Fruit fly (Drosophila melanogaster) whole organism, embryonic: ENCODE data around the gene CG10845.

ENCODE experiments used
- Adf1 ChIP-seq: fragments of 200-800 bp; sonication (Bioruptor generic); IDR thresholded peaks from 2 replicates; pipeline ENCODE4 v1.3.6; 2022; ENCODE audit warnings: missing biosample characterization, missing genetic modification characterization
- Asciz ChIP-seq: fragments of 200-800 bp; sonication (Bioruptor generic); optimal IDR thresholded peaks from 2 replicates; lab custom pipeline; 2017; ENCODE audit warnings: missing biosample characterization, mild to moderate bottlenecking, missing genetic modification characterization, missing genetic modification reagents
- Bgb ChIP-seq: fragments of 200-800 bp; sonication (Bioruptor generic); IDR thresholded peaks from 2 replicates; pipeline ENCODE4 v1.3.6; 2022; ENCODE audit warnings: missing biosample characterization, missing genetic modification characterization; ENCODE audit not compliant: partially characterized antibody
- Bteb2 ChIP-seq: fragments of 200-800 bp; sonication (Bioruptor generic); optimal IDR thresholded peaks from 2 replicates; lab custom pipeline; 2016; ENCODE audit warnings: missing biosample characterization, missing genetic modification characterization
- CG10462 ChIP-seq: fragments of 200-800 bp; sonication (Bioruptor generic); optimal IDR thresholded peaks from 2 replicates; lab custom pipeline; 2016; ENCODE audit warnings: missing biosample characterization, missing genetic modification characterization
- CG12071 ChIP-seq: fragments of 200-800 bp; sonication (Bioruptor generic); optimal IDR thresholded peaks from 3 replicates; lab custom pipeline; 2018; ENCODE audit warnings: missing biosample characterization, mild to moderate bottlenecking, missing genetic modification characterization
- CG13894 ChIP-seq: fragments of 200-800 bp; sonication (Bioruptor generic); optimal IDR thresholded peaks from 3 replicates; lab custom pipeline; 2018; ENCODE audit warnings: missing biosample characterization, mild to moderate bottlenecking, missing genetic modification characterization, moderate library complexity
- CG1603 ChIP-seq: fragments of 200-800 bp; sonication (Bioruptor generic); optimal IDR thresholded peaks from 2 replicates; lab custom pipeline; 2019; ENCODE audit warnings: missing biosample characterization, mild to moderate bottlenecking, missing genetic modification characterization, moderate library complexity
- CG17385 ChIP-seq: fragments of 200-800 bp; sonication (Bioruptor generic); optimal IDR thresholded peaks from 3 replicates; lab custom pipeline; 2018; ENCODE audit warnings: missing biosample characterization, mild to moderate bottlenecking, missing genetic modification characterization
- CG17802 ChIP-seq: fragments of 200-800 bp; sonication (Bioruptor generic); optimal IDR thresholded peaks from 2 replicates; lab custom pipeline; 2018; ENCODE audit warnings: missing biosample characterization, mild to moderate bottlenecking, missing genetic modification characterization, moderate library complexity
- CG18599 ChIP-seq: fragments of 200-800 bp; sonication (Bioruptor generic); optimal IDR thresholded peaks from 3 replicates; lab custom pipeline; 2017; ENCODE audit warnings: missing biosample characterization, missing genetic modification characterization, mild to moderate bottlenecking, moderate library complexity, missing genetic modification reagents
- CG30403 ChIP-seq: fragments of 200-800 bp; sonication (Bioruptor generic); optimal IDR thresholded peaks from 3 replicates; lab custom pipeline; 2016; ENCODE audit warnings: missing biosample characterization, missing genetic modification characterization
- CG34376 ChIP-seq: fragments of 200-800 bp; sonication (Bioruptor generic); optimal IDR thresholded peaks from 2 replicates; lab custom pipeline; 2018; ENCODE audit warnings: missing biosample characterization, mild to moderate bottlenecking, missing genetic modification characterization
- CG34422 ChIP-seq: fragments of 200-800 bp; sonication (Bioruptor generic); IDR thresholded peaks from 3 replicates; pipeline ENCODE4 v1.3.6; 2022; ENCODE audit warnings: missing biosample characterization, missing genetic modification characterization
- CG6272 ChIP-seq: fragments of 200-800 bp; sonication (Bioruptor generic); IDR thresholded peaks from 2 replicates; pipeline ENCODE4 v1.3.6; 2022; ENCODE audit warnings: missing biosample characterization, missing genetic modification characterization
- CG7271 ChIP-seq: fragments of 200-800 bp; sonication (Bioruptor generic); optimal IDR thresholded peaks from 2 replicates; lab custom pipeline; 2018; ENCODE audit warnings: missing biosample characterization, mild to moderate bottlenecking, missing genetic modification characterization, moderate library complexity
- CG7987 ChIP-seq: fragments of 200-800 bp; sonication (Bioruptor generic); optimal IDR thresholded peaks from 2 replicates; lab custom pipeline; 2018; ENCODE audit warnings: missing biosample characterization, mild to moderate bottlenecking, missing genetic modification characterization, moderate library complexity
- CG8359 ChIP-seq: fragments of 200-800 bp; sonication (Bioruptor generic); optimal IDR thresholded peaks from 2 replicates; lab custom pipeline; 2017; ENCODE audit warnings: missing biosample characterization, mild to moderate bottlenecking, missing genetic modification characterization, borderline replicate concordance
- Dip3 ChIP-seq: fragments of 200-800 bp; sonication (Bioruptor generic); optimal IDR thresholded peaks from 3 replicates; lab custom pipeline; 2016; ENCODE audit warnings: missing biosample characterization, missing genetic modification characterization
- Doc2 ChIP-seq: fragments of 200-800 bp; sonication (Bioruptor generic); IDR thresholded peaks from 2 replicates; pipeline ENCODE4 v1.3.6; 2022; ENCODE audit warnings: missing biosample characterization, missing genetic modification characterization
- H15 ChIP-seq: fragments of 200-800 bp; sonication (Bioruptor generic); IDR thresholded peaks from 3 replicates; pipeline ENCODE4 v1.3.6; 2022; ENCODE audit warnings: missing biosample characterization, missing genetic modification characterization
- Lhr ChIP-seq: fragments of 200-800 bp; sonication (Bioruptor generic); optimal IDR thresholded peaks from 3 replicates; lab custom pipeline; 2017; ENCODE audit warnings: mild to moderate bottlenecking, missing biosample characterization, missing genetic modification reagents, missing genetic modification characterization
- MESR4 ChIP-seq: fragments of 200-800 bp; sonication (Bioruptor generic); optimal IDR thresholded peaks from 2 replicates; lab custom pipeline; 2018; ENCODE audit warnings: missing biosample characterization, mild to moderate bottlenecking, missing genetic modification characterization, moderate library complexity
- Med ChIP-seq: fragments of 200-800 bp; sonication (Bioruptor generic); peaks from one replicate; lab custom pipeline; 2016; ENCODE audit warnings: missing biosample characterization, missing genetic modification characterization, mild to moderate bottlenecking, inconsistent platforms, moderate library complexity
- Optix ChIP-seq: fragments of 200-800 bp; sonication (Bioruptor generic); IDR thresholded peaks from 3 replicates; pipeline ENCODE4 v1.3.6; 2022; ENCODE audit warnings: missing biosample characterization, missing genetic modification characterization
- Pdp1 ChIP-seq, 2 experiments: fragments of 200-800 bp; sonication (Bioruptor generic); optimal IDR thresholded peaks; 3 replicates each; lab custom pipeline; 2016; ENCODE audit warnings: missing biosample characterization in 2 of 2, missing genetic modification characterization in 2 of 2, mild to moderate bottlenecking in 1 of 2, moderate library complexity in 1 of 2
- Ssrp ChIP-seq: fragments of 200-800 bp; sonication (Bioruptor generic); optimal IDR thresholded peaks from 2 replicates; lab custom pipeline; 2018; ENCODE audit warnings: missing biosample characterization, mild to moderate bottlenecking, missing genetic modification characterization, moderate library complexity
- Stat92E ChIP-seq, 3 experiments: fragments of >200 bp in 2 of 3; fragments of 200-800 bp in 1 of 3; sonication (Bioruptor generic) in 1 of 3; optimal IDR thresholded peaks; 2 replicates each; lab custom pipeline; 2017 to 2019; ENCODE audit warnings: missing biosample characterization in 3 of 3, missing genetic modification characterization in 3 of 3, mild to moderate bottlenecking in 1 of 3, moderate library complexity in 1 of 3
- Trl ChIP-seq, 3 experiments: fragments of >200 bp in 2 of 3; fragments of 200-800 bp in 1 of 3; sonication (Bioruptor generic) in 1 of 3; optimal IDR thresholded peaks; 2 replicates in 1 of 3; 3 replicates in 2 of 3; lab custom pipeline; 2016 to 2017; ENCODE audit warnings: missing biosample characterization in 1 of 3, missing genetic modification characterization in 1 of 3
- chinmo ChIP-seq: fragments of 200-800 bp; sonication (Bioruptor generic); IDR thresholded peaks from 4 replicates; pipeline ENCODE4 v1.3.6; 2022; ENCODE audit warnings: missing biosample characterization, missing genetic modification characterization; ENCODE audit not compliant: partially characterized antibody
- chn ChIP-seq: fragments of 200-800 bp; sonication (Bioruptor generic); optimal IDR thresholded peaks from 2 replicates; lab custom pipeline; 2016; ENCODE audit warnings: missing biosample characterization, missing genetic modification characterization
- dysf ChIP-seq: fragments of 200-800 bp; sonication (Bioruptor generic); IDR thresholded peaks from 3 replicates; pipeline ENCODE4 v1.3.6; 2022; ENCODE audit warnings: missing biosample characterization, missing genetic modification characterization
- grn ChIP-seq: fragments of 200-800 bp; sonication (Bioruptor generic); optimal IDR thresholded peaks from 3 replicates; lab custom pipeline; 2017; ENCODE audit warnings: missing biosample characterization, missing genetic modification characterization
- nmo ChIP-seq: fragments of 200-800 bp; sonication (Bioruptor generic); optimal IDR thresholded peaks from 2 replicates; lab custom pipeline; 2018; ENCODE audit warnings: missing biosample characterization, mild to moderate bottlenecking, missing genetic modification characterization, moderate library complexity
- phol ChIP-seq: fragments of 200-800 bp; sonication (Bioruptor generic); optimal IDR thresholded peaks from 3 replicates; lab custom pipeline; 2018; ENCODE audit warnings: missing biosample characterization, mild to moderate bottlenecking, missing genetic modification characterization, moderate library complexity
- prd ChIP-seq, 3 experiments: fragments of >200 bp in 2 of 3; fragments of 200-800 bp in 1 of 3; sonication (Bioruptor generic) in 1 of 3; optimal IDR thresholded peaks in 2 of 3; IDR thresholded peaks in 1 of 3; 2 replicates in 2 of 3; 3 replicates in 1 of 3; pipeline versions ENCODE4 v1.3.6 to Lab custom; 2017 to 2022; ENCODE audit warnings: missing biosample characterization in 1 of 3, missing genetic modification characterization in 1 of 3
- scrt ChIP-seq: fragments of 200-800 bp; sonication (Bioruptor generic); optimal IDR thresholded peaks from 2 replicates; lab custom pipeline; 2018; ENCODE audit warnings: missing biosample characterization, mild to moderate bottlenecking, missing genetic modification characterization, moderate library complexity
- sens ChIP-seq: fragments of 200-800 bp; sonication (Bioruptor generic); peaks from one replicate; lab custom pipeline; 2016; ENCODE audit warnings: missing biosample characterization, missing genetic modification characterization
- slou ChIP-seq: fragments of 200-800 bp; sonication (Bioruptor generic); optimal IDR thresholded peaks from 3 replicates; lab custom pipeline; 2016; ENCODE audit warnings: missing biosample characterization, missing genetic modification characterization
- tio ChIP-seq: fragments of 200-800 bp; sonication (Bioruptor generic); optimal IDR thresholded peaks from 2 replicates; lab custom pipeline; 2017; ENCODE audit warnings: missing biosample characterization, missing genetic modification characterization, inconsistent platforms
- vvl ChIP-seq: fragments of 200-800 bp; sonication (Bioruptor generic); IDR thresholded peaks from 2 replicates; pipeline ENCODE4 v1.3.6; 2022; ENCODE audit warnings: missing biosample characterization, missing genetic modification characterization
- zen ChIP-seq: fragments of 200-800 bp; sonication (Bioruptor generic); optimal IDR thresholded peaks from 3 replicates; lab custom pipeline; 2018; ENCODE audit warnings: missing biosample characterization, mild to moderate bottlenecking, missing genetic modification characterization, moderate library complexity

CG10845 gene

dm6 chr3R:24862065-24862464 lies 38.9 kb upstream of the CG10845 start, which contains the start of gene CG13640:
CG13640 (minus strand) TSS chr3R:24862165.
- TF ChIP-seq vvl = 0 out of 2 replicates have a peak, but pooled peaks have one; percentile 24
- TF ChIP-seq CG6272 = no peak
- TF ChIP-seq Med (GFP tag; lab: Kevin White, UChicago) = peak; percentile 7

- TF ChIP-seq Trl (optimal IDR thresholded peaks at IDR 0.05; lab: Kevin White, UChicago) = peak; percentile 42 to 63
- no peak for TF ChIP-seq Trl (GFP tag; optimal IDR thresholded peaks at IDR 0.05; lab: Kevin White, UChicago)
- TF ChIP-seq CG34376 (GFP tag; lab: Kevin White, UChicago) = peak; percentile 62
- peak; percentile 57; the same call in 1 of the 4 replicates for TF ChIP-seq chinmo (GFP tag; lab: Robert Waterston, UW)
- TF ChIP-seq CG13894 (tag; lab: Kevin White, UChicago) = peak; percentile 79
- TF ChIP-seq MESR4 (GFP tag; lab: Kevin White, UChicago) = no peak
- no peak for TF ChIP-seq slou (GFP tag; lab: Kevin White, UChicago)
- no peak for TF ChIP-seq H15 (GFP tag; lab: Robert Waterston, UW)
- TF ChIP-seq CG10462 (GFP tag; lab: Kevin White, UChicago) = no peak
- TF ChIP-seq tio (GFP tag; lab: Kevin White, UChicago) = no peak
- peak in 1 of 2 experiments; percentile 70 for TF ChIP-seq Pdp1 (GFP tag; optimal IDR thresholded peaks at IDR 0.05; lab: Kevin White, UChicago)
- peak; percentile 58 for TF ChIP-seq sens (GFP tag; lab: Kevin White, UChicago)
- TF ChIP-seq grn = peak; percentile 13
- peak; percentile 12; the same call in 1 of the 3 replicates for TF ChIP-seq CG34422 (GFP tag; lab: Robert Waterston, UW)
- TF ChIP-seq Ssrp (tag; lab: Kevin White, UChicago) = no peak
- TF ChIP-seq scrt (GFP tag; lab: Kevin White, UChicago) = no peak
- TF ChIP-seq Adf1 (GFP tag; lab: Robert Waterston, UW) = no peak
- no peak for TF ChIP-seq CG7987 (GFP tag; lab: Kevin White, UChicago)
- TF ChIP-seq vvl = 0 out of 2 replicates have a peak, but pooled peaks have one; percentile 2
These were observed 38.3 kb upstream of the CG10845 start, which contains the start of gene CG7016 for dm6 chr3R:24862574-24863089. CG7016 (plus strand) TSS chr3R:24862931.

dm6 chr3R:24863894-24864293 lies 37.0 kb upstream of the CG10845 start:
- TF ChIP-seq sens (GFP tag; lab: Kevin White, UChicago) (peak; percentile 1), Dip3 (GFP tag; lab: Kevin White, UChicago) (no peak), nmo (no peak), CG1603 (tag; lab: Kevin White, UChicago) (no peak), Bteb2 (GFP tag; lab: Kevin White, UChicago) (no peak), CG12071 (GFP tag; lab: Kevin White, UChicago) (no peak)

dm6 chr3R:24864719-24865400 lies 36.1 kb upstream of the CG10845 start, which contains the start of the genes Srg1 and Elal:
Srg1 (minus strand) TSS chr3R:24864732.
Elal (plus strand) TSS chr3R:24865350.
- TF ChIP-seq CG30403 (GFP tag; lab: Kevin White, UChicago) (peak; percentile 38), CG17385 (GFP tag; lab: Kevin White, UChicago) (peak; percentile 0), chn (GFP tag; lab: Kevin White, UChicago) (no peak), phol (peak; percentile 15), Doc2 (GFP tag; lab: Robert Waterston, UW) (no peak), CG6272 (no peak), CG8359 (GFP tag; lab: Kevin White, UChicago) (no peak), Med (GFP tag; lab: Kevin White, UChicago) (peak; percentile 63), Stat92E (GFP tag; optimal IDR thresholded peaks at IDR 0.05; lab: Kevin White, UChicago) (no peak), zen (peak; percentile 25), Asciz (GFP tag; lab: Kevin White, UChicago) (no peak), dysf (GFP tag; lab: Robert Waterston, UW) (peak; percentile 41; the same call in 1 of the 3 replicates), CG17802 (no peak), Lhr (GFP tag; lab: Kevin White, UChicago) (no peak), CG18599 (GFP tag; lab: Kevin White, UChicago) (peak; percentile 61), Bgb (GFP tag; lab: Robert Waterston, UW) (no peak), prd (optimal IDR thresholded peaks at IDR 0.05; lab: Kevin White, UChicago) (no peak), prd (GFP tag; IDR thresholded peaks at IDR 0.05; lab: Robert Waterston, UW) (peak; percentile 61; the same call in 1 of the 3 replicates), Optix (GFP tag; lab: Robert Waterston, UW) (no peak), CG7271 (tag; lab: Kevin White, UChicago) (no peak)
